Fruit fly (Drosophila melanogaster) whole organism, embryonic: ENCODE data around the gene CG12321.

Source experiments
- Antp ChIP-seq: fragments of 200-800 bp; sonication (Bioruptor generic); optimal IDR thresholded peaks from 3 replicates; lab custom pipeline; 2016; ENCODE audit warnings: missing biosample characterization, missing genetic modification characterization
- Atf3 ChIP-seq: fragments of 200-800 bp; sonication (Bioruptor generic); optimal IDR thresholded peaks from 3 replicates; lab custom pipeline; 2016; ENCODE audit warnings: missing biosample characterization, missing genetic modification characterization
- CG1024 ChIP-seq: fragments of 200-800 bp; sonication (Bioruptor generic); IDR thresholded peaks from 2 replicates; pipeline ENCODE4 v1.3.6; 2022; ENCODE audit warnings: missing biosample characterization, missing genetic modification characterization
- CG11695 ChIP-seq: fragments of 200-800 bp; sonication (Bioruptor generic); IDR thresholded peaks from 3 replicates; pipeline ENCODE4 v1.3.6; 2022; ENCODE audit warnings: missing biosample characterization, missing genetic modification characterization
- CG12391 ChIP-seq: fragments of 200-800 bp; sonication (Bioruptor generic); optimal IDR thresholded peaks from 3 replicates; lab custom pipeline; 2018; ENCODE audit warnings: missing biosample characterization, mild to moderate bottlenecking, missing genetic modification characterization, moderate library complexity
- CG16863 ChIP-seq: fragments of 200-800 bp; sonication (Bioruptor generic); optimal IDR thresholded peaks from 3 replicates; lab custom pipeline; 2016; ENCODE audit warnings: missing biosample characterization, missing genetic modification characterization
- CG17186 ChIP-seq: fragments of 200-800 bp; sonication (Bioruptor generic); optimal IDR thresholded peaks from 3 replicates; lab custom pipeline; 2017; ENCODE audit warnings: missing biosample characterization, missing genetic modification reagents, missing genetic modification characterization
- CG18011 ChIP-seq: fragments of 200-800 bp; sonication (Bioruptor generic); optimal IDR thresholded peaks from 2 replicates; lab custom pipeline; 2017; ENCODE audit warnings: missing biosample characterization, missing genetic modification characterization, mild to moderate bottlenecking, moderate library complexity, missing genotype
- CG30403 ChIP-seq: fragments of 200-800 bp; sonication (Bioruptor generic); optimal IDR thresholded peaks from 3 replicates; lab custom pipeline; 2016; ENCODE audit warnings: missing biosample characterization, missing genetic modification characterization
- CG33557 ChIP-seq: fragments of 200-800 bp; sonication (Bioruptor generic); optimal IDR thresholded peaks from 2 replicates; lab custom pipeline; 2019; ENCODE audit warnings: missing biosample characterization, mild to moderate bottlenecking, missing genetic modification characterization, moderate library complexity
- CG4282 ChIP-seq: fragments of 200-800 bp; sonication (Bioruptor generic); optimal IDR thresholded peaks from 2 replicates; lab custom pipeline; 2016; ENCODE audit warnings: missing biosample characterization, missing genetic modification characterization
- CG43689 ChIP-seq: fragments of 200-800 bp; sonication (Bioruptor generic); IDR thresholded peaks from 2 replicates; pipeline ENCODE4 v1.3.6; 2022; ENCODE audit warnings: missing biosample characterization, missing genetic modification characterization
- CG5953 ChIP-seq: fragments of 200-800 bp; sonication (Bioruptor generic); IDR thresholded peaks from 2 replicates; pipeline ENCODE4 v1.3.6; 2022; ENCODE audit warnings: missing biosample characterization, missing genetic modification characterization
- CG6254 ChIP-seq: fragments of 200-800 bp; sonication (Bioruptor generic); optimal IDR thresholded peaks from 3 replicates; lab custom pipeline; 2017; ENCODE audit warnings: mild to moderate bottlenecking, missing biosample characterization, missing genetic modification reagents, missing genetic modification characterization
- CG6272 ChIP-seq: fragments of 200-800 bp; sonication (Bioruptor generic); IDR thresholded peaks from 2 replicates; pipeline ENCODE4 v1.3.6; 2022; ENCODE audit warnings: missing biosample characterization, missing genetic modification characterization
- CG6854 ChIP-seq: fragments of 200-800 bp; sonication (Bioruptor generic); optimal IDR thresholded peaks from 3 replicates; lab custom pipeline; 2017; ENCODE audit warnings: missing biosample characterization, mild to moderate bottlenecking, missing genetic modification characterization
- CG7786 ChIP-seq: fragments of 200-800 bp; sonication (Bioruptor generic); optimal IDR thresholded peaks from 2 replicates; lab custom pipeline; 2016; ENCODE audit warnings: missing biosample characterization, missing genetic modification characterization
- CG8924 ChIP-seq: fragments of 200-800 bp; optimal IDR thresholded peaks from 3 replicates; lab custom pipeline; 2019; ENCODE audit warnings: missing biosample characterization, mild to moderate bottlenecking, missing genetic modification characterization, moderate library complexity
- Chrac-16 ChIP-seq: fragments of 200-800 bp; sonication (Bioruptor generic); optimal IDR thresholded peaks from 3 replicates; lab custom pipeline; 2016; ENCODE audit warnings: missing biosample characterization, missing genetic modification characterization
- Dref ChIP-seq: fragments of 200-800 bp; sonication (Bioruptor generic); IDR thresholded peaks from 2 replicates; pipeline ENCODE4 v1.3.6; 2022; ENCODE audit warnings: missing biosample characterization, missing genetic modification characterization
- Elba2 ChIP-seq: fragments of 200-800 bp; sonication (Bioruptor generic); optimal IDR thresholded peaks from 3 replicates; lab custom pipeline; 2016; ENCODE audit warnings: missing biosample characterization, missing genetic modification characterization
- Kr ChIP-seq: fragments of 200-800 bp; sonication (Bioruptor generic); optimal IDR thresholded peaks from 2 replicates; lab custom pipeline; 2017; ENCODE audit warnings: missing biosample characterization, mild to moderate bottlenecking, missing genetic modification characterization
- Max ChIP-seq: fragments of 200-800 bp; sonication (Bioruptor generic); optimal IDR thresholded peaks from 2 replicates; lab custom pipeline; 2016; ENCODE audit warnings: missing biosample characterization, mild to moderate bottlenecking, missing genetic modification characterization
- Nf-YA ChIP-seq: fragments of 200-800 bp; sonication (Bioruptor generic); IDR thresholded peaks from 2 replicates; pipeline ENCODE4 v1.3.6; 2022; ENCODE audit warnings: missing biosample characterization, missing genetic modification characterization
- TFAM ChIP-seq: fragments of 200-800 bp; sonication (Bioruptor generic); optimal IDR thresholded peaks from 2 replicates; lab custom pipeline; 2017; ENCODE audit warnings: missing biosample characterization, missing genetic modification characterization, inconsistent platforms
- Vsx1 ChIP-seq: fragments of 200-800 bp; sonication (Bioruptor generic); optimal IDR thresholded peaks from 2 replicates; lab custom pipeline; 2017; ENCODE audit warnings: missing biosample characterization, mild to moderate bottlenecking, missing genetic modification characterization, missing genetic modification reagents
- Xbp1 ChIP-seq: fragments of 200-800 bp; sonication (Bioruptor generic); optimal IDR thresholded peaks from 3 replicates; lab custom pipeline; 2016; ENCODE audit warnings: missing biosample characterization, mild to moderate bottlenecking, missing genetic modification characterization
- al ChIP-seq: fragments of 200-800 bp; sonication (Bioruptor generic); IDR thresholded peaks from 2 replicates; pipeline ENCODE4 v1.3.6; 2022; ENCODE audit warnings: missing biosample characterization, missing genetic modification characterization
- amos ChIP-seq: fragments of 200-800 bp; sonication (Bioruptor generic); IDR thresholded peaks from 2 replicates; pipeline ENCODE4 v1.3.6; 2022; ENCODE audit warnings: missing biosample characterization, missing genetic modification characterization; ENCODE audit not compliant: partially characterized antibody
- bbx ChIP-seq: fragments of 200-800 bp; sonication (Bioruptor generic); IDR thresholded peaks from 2 replicates; pipeline ENCODE4 v1.3.6; 2022; ENCODE audit warnings: missing biosample characterization, missing genetic modification characterization; ENCODE audit not compliant: partially characterized antibody
- bsh ChIP-seq, 2 experiments: fragments of 200-800 bp; sonication (Bioruptor generic); optimal IDR thresholded peaks; 2 replicates each; lab custom pipeline; 2017 to 2018; ENCODE audit warnings: mild to moderate bottlenecking in 2 of 2, missing biosample characterization in 2 of 2, missing genetic modification characterization in 2 of 2, moderate library complexity in 1 of 2
- croc ChIP-seq: fragments of 200-800 bp; sonication (Bioruptor generic); conservative IDR thresholded peaks from 3 replicates; pipeline ENCODE4 v1.3.6; 2022; ENCODE audit warnings: missing biosample characterization, missing genetic modification characterization
- dati ChIP-seq: fragments of 200-800 bp; sonication (Bioruptor generic); IDR thresholded peaks from 2 replicates; pipeline ENCODE4 v1.3.6; 2022; ENCODE audit warnings: missing biosample characterization, missing genetic modification characterization
- dmrt11E ChIP-seq: fragments of 200-800 bp; sonication (Bioruptor generic); optimal IDR thresholded peaks from 3 replicates; lab custom pipeline; 2018; ENCODE audit warnings: missing biosample characterization, mild to moderate bottlenecking, missing genetic modification characterization, moderate library complexity
- emc ChIP-seq: fragments of 200-800 bp; sonication (Bioruptor generic); optimal IDR thresholded peaks from 2 replicates; lab custom pipeline; 2016; ENCODE audit warnings: missing biosample characterization, missing genetic modification characterization
- gfzf ChIP-seq: fragments of 200-800 bp; sonication (Bioruptor generic); optimal IDR thresholded peaks from 2 replicates; lab custom pipeline; 2016; ENCODE audit warnings: missing biosample characterization, mild to moderate bottlenecking, missing genetic modification characterization, moderate library complexity
- h ChIP-seq: fragments of >200 bp; optimal IDR thresholded peaks from 2 replicates; lab custom pipeline; 2017
- onecut ChIP-seq: fragments of 200-800 bp; sonication (Bioruptor generic); IDR thresholded peaks from 2 replicates; pipeline ENCODE4 v1.3.6; 2022; ENCODE audit warnings: missing biosample characterization, missing genetic modification characterization
- pb ChIP-seq: fragments of 200-800 bp; sonication (Bioruptor generic); optimal IDR thresholded peaks from 3 replicates; lab custom pipeline; 2016; ENCODE audit warnings: missing biosample characterization, missing genetic modification characterization
- prd ChIP-seq, 3 experiments: fragments of >200 bp in 2 of 3; fragments of 200-800 bp in 1 of 3; sonication (Bioruptor generic) in 1 of 3; optimal IDR thresholded peaks in 2 of 3; IDR thresholded peaks in 1 of 3; 2 replicates in 2 of 3; 3 replicates in 1 of 3; pipeline versions ENCODE4 v1.3.6 to Lab custom; 2017 to 2022; ENCODE audit warnings: missing biosample characterization in 1 of 3, missing genetic modification characterization in 1 of 3
- pros ChIP-seq: fragments of 200-800 bp; sonication (Bioruptor generic); optimal IDR thresholded peaks from 3 replicates; lab custom pipeline; 2019; ENCODE audit warnings: missing biosample characterization, mild to moderate bottlenecking, missing genetic modification characterization, moderate library complexity
- rib ChIP-seq: fragments of 200-800 bp; sonication (Bioruptor generic); IDR thresholded peaks from 2 replicates; pipeline ENCODE4 v1.3.6; 2022; ENCODE audit warnings: missing biosample characterization, missing genetic modification characterization
- row ChIP-seq: fragments of 200-800 bp; sonication (Bioruptor generic); IDR thresholded peaks from 3 replicates; pipeline ENCODE4 v1.3.6; 2022; ENCODE audit warnings: missing biosample characterization, missing genetic modification characterization
- sc ChIP-seq, 3 experiments: fragments of >200 bp in 2 of 3; fragments of 200-800 bp in 1 of 3; sonication (Bioruptor generic) in 1 of 3; optimal IDR thresholded peaks; 2 replicates in 2 of 3; 3 replicates in 1 of 3; lab custom pipeline; 2017; ENCODE audit warnings: mild to moderate bottlenecking in 1 of 3, missing biosample characterization in 1 of 3, missing genetic modification characterization in 1 of 3, missing genetic modification reagents in 1 of 3
- slbo ChIP-seq: fragments of 200-800 bp; sonication (Bioruptor generic); IDR thresholded peaks from 2 replicates; pipeline ENCODE4 v1.3.6; 2022; ENCODE audit warnings: missing biosample characterization, missing genetic modification characterization
- slou ChIP-seq: fragments of 200-800 bp; sonication (Bioruptor generic); optimal IDR thresholded peaks from 3 replicates; lab custom pipeline; 2016; ENCODE audit warnings: missing biosample characterization, missing genetic modification characterization
- sug ChIP-seq: fragments of 200-800 bp; optimal IDR thresholded peaks from 2 replicates; lab custom pipeline; 2019; ENCODE audit warnings: missing biosample characterization, mild to moderate bottlenecking, missing genetic modification characterization, moderate library complexity
- trem ChIP-seq: fragments of 200-800 bp; optimal IDR thresholded peaks from 3 replicates; lab custom pipeline; 2019; ENCODE audit warnings: missing biosample characterization, mild to moderate bottlenecking, missing genetic modification characterization, moderate library complexity
- ttk ChIP-seq: fragments of 200-800 bp; sonication (Bioruptor generic); IDR thresholded peaks from 2 replicates; pipeline ENCODE4 v2.1.2; 2022; ENCODE audit warnings: missing biosample characterization, missing genetic modification characterization
- wek ChIP-seq: fragments of 200-800 bp; sonication (Bioruptor generic); optimal IDR thresholded peaks from 3 replicates; lab custom pipeline; 2018; ENCODE audit warnings: missing biosample characterization, mild to moderate bottlenecking, missing genetic modification characterization, moderate library complexity

The CG12321 gene

DNA sequence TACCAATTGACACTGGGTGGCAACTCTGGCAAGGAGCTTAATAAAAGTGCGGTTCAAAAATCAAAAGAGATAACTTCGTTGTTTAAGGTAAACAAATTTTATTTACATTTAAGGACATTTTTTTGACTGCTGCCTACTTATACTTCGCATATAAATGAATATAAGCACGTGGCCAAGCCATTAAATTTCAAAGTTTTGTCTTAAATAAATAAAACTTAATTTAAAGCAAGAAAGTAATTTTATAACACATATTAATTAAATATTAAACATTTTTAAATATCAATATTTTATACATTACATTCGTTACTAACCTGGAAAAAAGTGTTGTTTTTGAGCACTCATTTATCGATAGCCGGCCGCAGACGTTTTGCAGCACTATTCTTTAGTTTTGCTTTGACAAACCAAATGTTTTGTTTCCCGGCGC, at the start of gene CG12321, which contains the start of gene MED17 (continued):
- TF ChIP-seq CG16863 (GFP tag; lab: Kevin White, UChicago) (peak; percentile 66), CG33557 (GFP tag; lab: Kevin White, UChicago) (peak; percentile 72), ttk (GFP tag; lab: Robert Waterston, UW) (peak; percentile 78), CG4282 (GFP tag; lab: Kevin White, UChicago) (no peak), CG6854 (GFP tag; lab: Kevin White, UChicago) (peak; percentile 61), Max (peak; percentile 85), CG12391 (tag; lab: Kevin White, UChicago) (peak; percentile 95), sug (tag; lab: Kevin White, UChicago) (peak; percentile 81), CG7786 (GFP tag; lab: Kevin White, UChicago) (peak; percentile 56), slou (GFP tag; lab: Kevin White, UChicago) (peak; percentile 82), CG8924 (tag; lab: Kevin White, UChicago) (peak; percentile 90), CG30403 (GFP tag; lab: Kevin White, UChicago) (peak; percentile 93), CG17186 (peak; percentile 60), slbo (GFP tag; lab: Robert Waterston, UW) (peak; percentile 97), CG1024 (GFP tag; lab: Robert Waterston, UW) (no peak), row (GFP tag; lab: Robert Waterston, UW) (peak; percentile 88), Kr (no peak), pros (no peak), TFAM (GFP tag; lab: Kevin White, UChicago) (no peak), al (peak; percentile 90), dmrt11E (tag; lab: Kevin White, UChicago) (peak; percentile 87), wek (GFP tag; lab: Kevin White, UChicago) (no peak), Elba2 (GFP tag; lab: Kevin White, UChicago) (peak; percentile 55), h (no peak), CG6254 (GFP tag; lab: Kevin White, UChicago) (peak; percentile 70), Chrac-16 (GFP tag; lab: Kevin White, UChicago) (peak; percentile 92), bbx (GFP tag; lab: Robert Waterston, UW) (no peak), Antp (GFP tag; lab: Kevin White, UChicago) (peak; percentile 19), CG5953 (GFP tag; lab: Robert Waterston, UW) (0 out of 2 replicates have a peak, but pooled peaks have one; percentile 46), Atf3 (GFP tag; lab: Kevin White, UChicago) (peak; percentile 22), gfzf (no peak), trem (tag; lab: Kevin White, UChicago) (peak; percentile 90), CG43689 (GFP tag; lab: Robert Waterston, UW) (no peak), rib (GFP tag; lab: Robert Waterston, UW) (peak; percentile 54), pb (no peak), CG11695 (peak; percentile 70), Vsx1 (GFP tag; lab: Kevin White, UChicago) (no peak), Xbp1 (GFP tag; lab: Kevin White, UChicago) (peak; percentile 94), bsh (GFP tag; optimal IDR thresholded peaks at IDR 0.05; lab: Kevin White, UChicago) (peak in 1 of 2 experiments; percentile 85), onecut (GFP tag; lab: Robert Waterston, UW) (peak; percentile 64), prd (optimal IDR thresholded peaks at IDR 0.05; lab: Kevin White, UChicago) (no peak), prd (GFP tag; IDR thresholded peaks at IDR 0.05; lab: Robert Waterston, UW) (peak; percentile 89), sc (optimal IDR thresholded peaks at IDR 0.05; lab: Kevin White, UChicago) (no peak), sc (GFP tag; optimal IDR thresholded peaks at IDR 0.05; lab: Kevin White, UChicago) (peak; percentile 85), amos (GFP tag; lab: Robert Waterston, UW) (no peak), dati (no peak), croc (GFP tag; lab: Robert Waterston, UW) (peak; percentile 76), emc (GFP tag; lab: Kevin White, UChicago) (no peak), CG6272 (GFP tag; lab: Robert Waterston, UW) (peak; percentile 86), CG18011 (GFP tag; lab: Kevin White, UChicago) (peak; percentile 81), Nf-YA (GFP tag; lab: Robert Waterston, UW) (peak; percentile 80), Dref (GFP tag; lab: Robert Waterston, UW) (peak; percentile 76)
